Fruit fly (Drosophila melanogaster) whole organism, wandering third instar larva: ENCODE measurements around the gene KdelR.

Source experiments
- Abd-B ChIP-seq: fragments of >200 bp; optimal IDR thresholded peaks from 2 replicates; lab custom pipeline; 2017; ENCODE audit warnings: missing biosample characterization, missing genetic modification characterization
- CG32264 ChIP-seq: fragments of 200-800 bp; sonication (Bioruptor generic); optimal IDR thresholded peaks from 2 replicates; lab custom pipeline; 2016; ENCODE audit warnings: missing biosample characterization, missing genetic modification characterization
- CG9705 ChIP-seq: fragments of 200-800 bp; sonication (Bioruptor generic); optimal IDR thresholded peaks from 2 replicates; lab custom pipeline; 2018; ENCODE audit warnings: missing biosample characterization, mild to moderate bottlenecking, missing genetic modification characterization
- CrebA ChIP-seq: fragments of 200-800 bp; sonication (Bioruptor generic); optimal IDR thresholded peaks from 2 replicates; lab custom pipeline; 2016; ENCODE audit warnings: missing biosample characterization, mild to moderate bottlenecking, missing genetic modification characterization, borderline replicate concordance
- Dfd ChIP-seq: fragments of >200 bp; optimal IDR thresholded peaks from 2 replicates; lab custom pipeline; 2017; ENCODE audit warnings: missing biosample characterization, missing genetic modification characterization
- Dif ChIP-seq: fragments of 200-275, 200-300 bp; sonication (Bioruptor generic); optimal IDR thresholded peaks from 2 replicates; lab custom pipeline; 2018; ENCODE audit warnings: missing biosample characterization, missing genetic modification characterization; ENCODE audit not compliant: partially characterized antibody
- GATAd ChIP-seq: sonication (Bioruptor generic); optimal IDR thresholded peaks from 2 replicates; lab custom pipeline; 2016; ENCODE audit warnings: missing biosample characterization, missing genetic modification characterization
- HLH106 ChIP-seq: fragments of 200-800 bp; optimal IDR thresholded peaks from 3 replicates; lab custom pipeline; 2019; ENCODE audit warnings: missing biosample characterization, mild to moderate bottlenecking, missing genetic modification characterization, moderate library complexity
- Hnf4 ChIP-seq: fragments of 200-800 bp; sonication (Bioruptor generic); optimal IDR thresholded peaks from 2 replicates; lab custom pipeline; 2016; ENCODE audit warnings: missing biosample characterization, mild to moderate bottlenecking, missing genetic modification characterization
- Hr78 ChIP-seq: fragments of >200 bp; optimal IDR thresholded peaks from 2 replicates; lab custom pipeline; 2017; ENCODE audit warnings: missing biosample characterization, missing genetic modification characterization
- Hr83 ChIP-seq: fragments of 200-300 bp; sonication (Bioruptor generic); optimal IDR thresholded peaks from 2 replicates; lab custom pipeline; 2016; ENCODE audit warnings: missing biosample characterization, mild to moderate bottlenecking, missing genetic modification characterization, moderate library complexity; ENCODE audit not compliant: poor library complexity, severe bottlenecking
- Jra ChIP-seq: sonication (Bioruptor generic); optimal IDR thresholded peaks from 2 replicates; lab custom pipeline; 2016; ENCODE audit warnings: missing biosample characterization, missing genetic modification characterization
- Mio ChIP-seq: sonication (Bioruptor generic); optimal IDR thresholded peaks from 2 replicates; lab custom pipeline; 2016; ENCODE audit warnings: missing biosample characterization, missing genetic modification characterization
- Myc ChIP-seq: fragments of >200 bp; optimal IDR thresholded peaks from 2 replicates; lab custom pipeline; 2017
- N ChIP-seq: fragments of >200 bp; optimal IDR thresholded peaks from 2 replicates; lab custom pipeline; 2018; ENCODE audit warnings: missing biosample characterization, missing external identifiers, missing genetic modification characterization
- OdsH ChIP-seq: fragments of 200-800 bp; sonication (Bioruptor generic); optimal IDR thresholded peaks from 2 replicates; lab custom pipeline; 2016; ENCODE audit warnings: missing biosample characterization, mild to moderate bottlenecking, missing genetic modification characterization
- Rel ChIP-seq, 2 experiments: fragments of 200-800 bp; sonication (Bioruptor generic) in 1 of 2; optimal IDR thresholded peaks; 2 replicates in 1 of 2; 3 replicates in 1 of 2; lab custom pipeline; 2016 to 2019; ENCODE audit warnings: mild to moderate bottlenecking in 2 of 2, missing biosample characterization in 2 of 2, missing genetic modification characterization in 2 of 2, moderate library complexity in 1 of 2
- Sp1 ChIP-seq: fragments of 200-800 bp; sonication (Bioruptor generic); optimal IDR thresholded peaks from 3 replicates; lab custom pipeline; 2019; ENCODE audit warnings: missing biosample characterization, mild to moderate bottlenecking, missing genetic modification characterization, moderate library complexity
- Vsx2 ChIP-seq: fragments of 200-300, 225-300 bp; sonication (Bioruptor generic); optimal IDR thresholded peaks from 2 replicates; lab custom pipeline; 2018; ENCODE audit warnings: missing biosample characterization, missing genetic modification characterization; ENCODE audit not compliant: partially characterized antibody
- br ChIP-seq: fragments of 200-800 bp; sonication (Bioruptor generic); optimal IDR thresholded peaks from 2 replicates; lab custom pipeline; 2016; ENCODE audit warnings: missing biosample characterization, missing genetic modification characterization
- brk ChIP-seq: fragments of 200-800 bp; sonication (Bioruptor generic); optimal IDR thresholded peaks from 2 replicates; lab custom pipeline; 2016; ENCODE audit warnings: missing biosample characterization, mild to moderate bottlenecking, missing genetic modification characterization
- dl ChIP-seq, 2 experiments: fragments of 175-275, 200-275 bp in 1 of 2; fragments of 200-275 bp in 1 of 2; sonication (Bioruptor generic); optimal IDR thresholded peaks; lab custom pipeline; 2018; ENCODE audit warnings: mild to moderate bottlenecking in 2 of 2, missing biosample characterization in 2 of 2, missing genetic modification characterization in 2 of 2, moderate library complexity in 2 of 2; ENCODE audit not compliant: partially characterized antibody in 2 of 2, insufficient read depth in 1 of 2
- dmrt93B ChIP-seq: fragments of 200-800 bp; sonication (Bioruptor generic); optimal IDR thresholded peaks from 2 replicates; lab custom pipeline; 2018; ENCODE audit warnings: missing biosample characterization, mild to moderate bottlenecking, missing genetic modification characterization
- dsf ChIP-seq: sonication (Bioruptor generic); optimal IDR thresholded peaks from 2 replicates; lab custom pipeline; 2016; ENCODE audit warnings: missing biosample characterization, missing genetic modification characterization, borderline replicate concordance
- ey ChIP-seq: fragments of 200-800 bp; sonication (Bioruptor generic); optimal IDR thresholded peaks from 2 replicates; lab custom pipeline; 2016; ENCODE audit warnings: missing biosample characterization, missing genetic modification characterization
- foxo ChIP-seq, 2 experiments: fragments of 200-800 bp; sonication (Bioruptor generic); optimal IDR thresholded peaks; 2 replicates in 1 of 2; 3 replicates in 1 of 2; lab custom pipeline; 2016 to 2017; ENCODE audit warnings: missing biosample characterization in 2 of 2, missing genetic modification characterization in 2 of 2
- fru ChIP-seq: fragments of 200-800 bp; sonication (Bioruptor generic); optimal IDR thresholded peaks from 3 replicates; lab custom pipeline; 2016; ENCODE audit warnings: missing biosample characterization, mild to moderate bottlenecking, missing genetic modification characterization
- h ChIP-seq: fragments of 200-800 bp; sonication (Bioruptor generic); optimal IDR thresholded peaks from 3 replicates; lab custom pipeline; 2016; ENCODE audit warnings: missing biosample characterization, mild to moderate bottlenecking, missing genetic modification characterization
- jim ChIP-seq: fragments of 175-275, 200-325 bp; sonication (Bioruptor generic); optimal IDR thresholded peaks from 2 replicates; lab custom pipeline; 2016; ENCODE audit warnings: missing biosample characterization, mild to moderate bottlenecking, missing genetic modification characterization
- lola ChIP-seq: fragments of >200 bp; optimal IDR thresholded peaks from 2 replicates; lab custom pipeline; 2017; ENCODE audit warnings: missing biosample characterization, missing genetic modification characterization
- pan ChIP-seq: fragments of >200 bp; optimal IDR thresholded peaks from 2 replicates; lab custom pipeline; 2017
- psq ChIP-seq: fragments of 200-800 bp; sonication (Bioruptor generic); optimal IDR thresholded peaks from 3 replicates; lab custom pipeline; 2017; ENCODE audit warnings: missing biosample characterization, mild to moderate bottlenecking, missing genetic modification characterization, moderate library complexity
- rgr ChIP-seq: fragments of 200-800 bp; sonication (Bioruptor generic); optimal IDR thresholded peaks from 3 replicates; lab custom pipeline; 2016; ENCODE audit warnings: missing biosample characterization, mild to moderate bottlenecking, missing genetic modification characterization
- sage ChIP-seq: fragments of 200-800 bp; sonication (Bioruptor generic); optimal IDR thresholded peaks from 2 replicates; lab custom pipeline; 2016; ENCODE audit warnings: missing biosample characterization, mild to moderate bottlenecking, missing genetic modification characterization
- sv ChIP-seq: fragments of 200-800 bp; sonication (Bioruptor generic); optimal IDR thresholded peaks from 3 replicates; lab custom pipeline; 2016; ENCODE audit warnings: missing biosample characterization, missing genetic modification characterization
- tai ChIP-seq: sonication (Bioruptor generic); optimal IDR thresholded peaks from 2 replicates; lab custom pipeline; 2016; ENCODE audit warnings: missing biosample characterization, missing genetic modification characterization
- usp ChIP-seq: fragments of >200 bp; optimal IDR thresholded peaks from 2 replicates; lab custom pipeline; 2017; ENCODE audit warnings: missing biosample characterization, missing genetic modification characterization
- woc ChIP-seq: sonication (Bioruptor generic); optimal IDR thresholded peaks from 2 replicates; lab custom pipeline; 2016; ENCODE audit warnings: missing biosample characterization, mild to moderate bottlenecking, missing genetic modification characterization

The KdelR gene

dm6 chr2L:10425599-10425998 is 1.1 kb upstream of the KdelR start:
- no peak for TF ChIP-seq br (GFP tag; lab: Kevin White, UChicago)
- TF ChIP-seq tai (GFP tag; lab: Kevin White, UChicago) = no peak
- no peak for TF ChIP-seq jim
- no peak for TF ChIP-seq HLH106 (tag; lab: Kevin White, UChicago)
- TF ChIP-seq woc (GFP tag; lab: Kevin White, UChicago) = no peak

- TF ChIP-seq Jra (GFP tag; lab: Kevin White, UChicago) (no peak), Dfd (no peak), pan (no peak), fru (GFP tag; lab: Kevin White, UChicago) (no peak), Abd-B (GFP tag; lab: Kevin White, UChicago) (no peak), dmrt93B (GFP tag; lab: Kevin White, UChicago) (no peak), GATAd (GFP tag; lab: Kevin White, UChicago) (no peak), sage (no peak), Vsx2 (GFP tag; lab: Kevin White, UChicago) (no peak), N (GFP tag; lab: Kevin White, UChicago) (no peak), h (GFP tag; lab: Kevin White, UChicago) (no peak), lola (GFP tag; lab: Kevin White, UChicago) (no peak), rgr (GFP tag; lab: Kevin White, UChicago) (peak; percentile 40), woc (GFP tag; lab: Kevin White, UChicago) (peak; percentile 41), HLH106 (tag; lab: Kevin White, UChicago) (peak; percentile 51), Hr83 (GFP tag; lab: Kevin White, UChicago) (no peak), Mio (no peak), Rel (GFP tag; optimal IDR thresholded peaks at IDR 0.05; lab: Kevin White, UChicago) (no peak), Rel (tag; optimal IDR thresholded peaks at IDR 0.05; lab: Kevin White, UChicago) (peak; percentile 82), Hnf4 (peak; percentile 43), Sp1 (GFP tag; lab: Kevin White, UChicago) (peak; percentile 43), usp (GFP tag; lab: Kevin White, UChicago) (no peak), CG32264 (no peak), Hr78 (no peak), ey (GFP tag; lab: Kevin White, UChicago) (peak; percentile 28), br (GFP tag; lab: Kevin White, UChicago) (no peak), foxo (GFP tag; optimal IDR thresholded peaks at IDR 0.05; lab: Kevin White, UChicago) (peak in 1 of 2 experiments; percentile 56), OdsH (GFP tag; lab: Kevin White, UChicago) (peak; percentile 44), brk (no peak), dsf (GFP tag; lab: Kevin White, UChicago) (no peak), sv (no peak), psq (GFP tag; lab: Kevin White, UChicago) (peak; percentile 72), Dif (GFP tag; lab: Kevin White, UChicago) (no peak), jim (no peak), dl (GFP tag; optimal IDR thresholded peaks at IDR 0.05; lab: Kevin White, UChicago; ENCODE audit: insufficient read depth in 1 of 2, partially characterized antibody in 2 of 2) (no peak), Myc (lab: Kevin White, UChicago) (no peak), tai (GFP tag; lab: Kevin White, UChicago) (no peak), CG9705 (GFP tag; lab: Kevin White, UChicago) (no peak), CrebA (GFP tag; lab: Kevin White, UChicago) (no peak)
Observed at dm6 chr2L:10428528-10428927, 1.8 kb downstream of the KdelR start, which contains the start of gene CG5188. CG5188 (plus strand) TSS chr2L:10428829.
